Fruit fly (Drosophila melanogaster) whole organism, embryonic: ENCODE measurements around the gene CG6180.

Source experiments
- Blimp-1 ChIP-seq: fragments of 200-800 bp; sonication (Bioruptor generic); optimal IDR thresholded peaks from 3 replicates; lab custom pipeline; 2018; ENCODE audit warnings: missing biosample characterization, missing genetic modification characterization, mild to moderate bottlenecking, moderate library complexity, missing genetic modification reagents
- CG10267 ChIP-seq: fragments of 200-800 bp; sonication (Bioruptor generic); optimal IDR thresholded peaks from 2 replicates; lab custom pipeline; 2018; ENCODE audit warnings: missing biosample characterization, mild to moderate bottlenecking, missing genetic modification characterization, moderate library complexity
- CG10654 ChIP-seq: fragments of 200-800 bp; sonication (Bioruptor generic); optimal IDR thresholded peaks from 2 replicates; lab custom pipeline; 2016; ENCODE audit warnings: missing biosample characterization, missing genetic modification characterization
- CG11504 ChIP-seq: fragments of 200-800 bp; sonication (Bioruptor generic); optimal IDR thresholded peaks from 3 replicates; lab custom pipeline; 2019; ENCODE audit warnings: missing biosample characterization, mild to moderate bottlenecking, missing genetic modification characterization, moderate library complexity
- CG12236 ChIP-seq: fragments of 200-800 bp; sonication (Bioruptor generic); optimal IDR thresholded peaks from 2 replicates; lab custom pipeline; 2016; ENCODE audit warnings: missing biosample characterization, missing genetic modification characterization
- CG12391 ChIP-seq: fragments of 200-800 bp; sonication (Bioruptor generic); optimal IDR thresholded peaks from 3 replicates; lab custom pipeline; 2018; ENCODE audit warnings: missing biosample characterization, mild to moderate bottlenecking, missing genetic modification characterization, moderate library complexity
- CG12659 ChIP-seq: fragments of 200-800 bp; sonication (Bioruptor generic); optimal IDR thresholded peaks from 3 replicates; lab custom pipeline; 2017; ENCODE audit warnings: mild to moderate bottlenecking, missing biosample characterization, missing genetic modification reagents, missing genetic modification characterization
- CG13296 ChIP-seq: fragments of 200-800 bp; sonication (Bioruptor generic); optimal IDR thresholded peaks from 3 replicates; lab custom pipeline; 2018; ENCODE audit warnings: missing biosample characterization, mild to moderate bottlenecking, missing genetic modification characterization
- CG15269 ChIP-seq: fragments of 200-800 bp; sonication (Bioruptor generic); optimal IDR thresholded peaks from 2 replicates; lab custom pipeline; 2018; ENCODE audit warnings: missing biosample characterization, mild to moderate bottlenecking, missing genetic modification characterization, moderate library complexity
- CG17328 ChIP-seq: fragments of 200-800 bp; sonication (Bioruptor generic); IDR thresholded peaks from 2 replicates; pipeline ENCODE4 v1.3.6; 2022; ENCODE audit warnings: missing biosample characterization, missing genetic modification characterization
- CG17359 ChIP-seq: fragments of 200-800 bp; sonication (Bioruptor generic); optimal IDR thresholded peaks from 3 replicates; lab custom pipeline; 2018; ENCODE audit warnings: missing biosample characterization, mild to moderate bottlenecking, missing genetic modification characterization, moderate library complexity
- CG17361 ChIP-seq: fragments of 200-800 bp; sonication (Bioruptor generic); IDR thresholded peaks from 3 replicates; pipeline ENCODE4 v1.3.6; 2022; ENCODE audit warnings: missing biosample characterization, missing genetic modification characterization
- CG18262 ChIP-seq: fragments of 200-800 bp; optimal IDR thresholded peaks from 3 replicates; lab custom pipeline; 2019; ENCODE audit warnings: missing biosample characterization, mild to moderate bottlenecking, missing genetic modification characterization, moderate library complexity
- CG2678 ChIP-seq: fragments of 200-800 bp; sonication (Bioruptor generic); optimal IDR thresholded peaks from 3 replicates; lab custom pipeline; 2019; ENCODE audit warnings: missing biosample characterization, mild to moderate bottlenecking, missing genetic modification characterization, moderate library complexity
- CG2712 ChIP-seq: fragments of 200-800 bp; optimal IDR thresholded peaks from 3 replicates; lab custom pipeline; 2019; ENCODE audit warnings: missing biosample characterization, mild to moderate bottlenecking, missing genetic modification characterization, moderate library complexity
- CG31224 ChIP-seq: fragments of 200-800 bp; sonication (Bioruptor generic); IDR thresholded peaks from 2 replicates; pipeline ENCODE4 v1.3.6; 2022; ENCODE audit warnings: missing biosample characterization, missing genetic modification characterization
- CG31441 ChIP-seq: fragments of 200-800 bp; sonication (Bioruptor generic); IDR thresholded peaks from 2 replicates; pipeline ENCODE4 v1.3.6; 2022; ENCODE audit warnings: missing biosample characterization, missing genetic modification characterization
- CG3847 ChIP-seq: fragments of 200-800 bp; sonication (Bioruptor generic); IDR thresholded peaks from 2 replicates; pipeline ENCODE4 v1.3.6; 2022; ENCODE audit warnings: missing biosample characterization, missing genetic modification characterization
- CG4360 ChIP-seq: fragments of 200-800 bp; sonication (Bioruptor generic); IDR thresholded peaks from 2 replicates; pipeline ENCODE4 v1.3.6; 2022; ENCODE audit warnings: missing biosample characterization, missing genetic modification characterization
- CG6689 ChIP-seq: fragments of 200-800 bp; sonication (Bioruptor generic); IDR thresholded peaks from 2 replicates; pipeline ENCODE4 v1.3.6; 2022; ENCODE audit warnings: missing biosample characterization, missing genetic modification characterization
- CG7745 ChIP-seq: fragments of 200-800 bp; sonication (Bioruptor generic); optimal IDR thresholded peaks from 2 replicates; lab custom pipeline; 2018; ENCODE audit warnings: missing biosample characterization, mild to moderate bottlenecking, missing genetic modification characterization, moderate library complexity
- CG8281 ChIP-seq: fragments of 200-800 bp; sonication (Bioruptor generic); optimal IDR thresholded peaks from 2 replicates; lab custom pipeline; 2018; ENCODE audit warnings: missing biosample characterization, mild to moderate bottlenecking, missing genetic modification characterization, moderate library complexity
- CG9727 ChIP-seq: fragments of 200-800 bp; sonication (Bioruptor generic); optimal IDR thresholded peaks from 3 replicates; lab custom pipeline; 2017; ENCODE audit warnings: missing biosample characterization, mild to moderate bottlenecking, missing genetic modification characterization
- CoRest ChIP-seq: fragments of 200-800 bp; sonication (Bioruptor generic); optimal IDR thresholded peaks from 3 replicates; lab custom pipeline; 2018; ENCODE audit warnings: missing biosample characterization, mild to moderate bottlenecking, missing genetic modification characterization, moderate library complexity
- HHEX ChIP-seq: fragments of 200-800 bp; sonication (Bioruptor generic); optimal IDR thresholded peaks from 3 replicates; lab custom pipeline; 2017; ENCODE audit warnings: missing biosample characterization, mild to moderate bottlenecking, missing genetic modification characterization, missing genetic modification reagents
- Hand ChIP-seq: fragments of 200-800 bp; sonication (Bioruptor generic); optimal IDR thresholded peaks from 2 replicates; lab custom pipeline; 2017; ENCODE audit warnings: mild to moderate bottlenecking, missing biosample characterization, missing genetic modification reagents, missing genetic modification characterization
- Hr3 ChIP-seq: fragments of 200-800 bp; sonication (Bioruptor generic); optimal IDR thresholded peaks from 3 replicates; lab custom pipeline; 2016; ENCODE audit warnings: missing biosample characterization, missing genetic modification characterization
- Mes4 ChIP-seq: fragments of 200-800 bp; sonication (Bioruptor generic); optimal IDR thresholded peaks from 2 replicates; lab custom pipeline; 2016; ENCODE audit warnings: missing biosample characterization, missing genetic modification characterization
- Oli ChIP-seq: fragments of 200-800 bp; sonication (Bioruptor generic); optimal IDR thresholded peaks from 2 replicates; lab custom pipeline; 2018; ENCODE audit warnings: missing biosample characterization, mild to moderate bottlenecking, missing genetic modification characterization, moderate library complexity
- Opbp ChIP-seq: fragments of 200-800 bp; sonication (Bioruptor generic); IDR thresholded peaks from 3 replicates; pipeline ENCODE4 v1.3.6; 2022; ENCODE audit warnings: missing biosample characterization, missing genetic modification characterization; ENCODE audit not compliant: partially characterized antibody
- Sry-δ ChIP-seq: fragments of 200-800 bp; sonication (Bioruptor generic); optimal IDR thresholded peaks from 2 replicates; lab custom pipeline; 2016; ENCODE audit warnings: missing biosample characterization, missing genetic modification characterization
- ara ChIP-seq: fragments of 200-800 bp; sonication (Bioruptor generic); IDR thresholded peaks from 2 replicates; pipeline ENCODE4 v1.3.6; 2022; ENCODE audit warnings: missing biosample characterization, missing genetic modification characterization
- bsh ChIP-seq, 2 experiments: fragments of 200-800 bp; sonication (Bioruptor generic); optimal IDR thresholded peaks; 2 replicates each; lab custom pipeline; 2017 to 2018; ENCODE audit warnings: mild to moderate bottlenecking in 2 of 2, missing biosample characterization in 2 of 2, missing genetic modification characterization in 2 of 2, moderate library complexity in 1 of 2
- dmrt11E ChIP-seq: fragments of 200-800 bp; sonication (Bioruptor generic); optimal IDR thresholded peaks from 3 replicates; lab custom pipeline; 2018; ENCODE audit warnings: missing biosample characterization, mild to moderate bottlenecking, missing genetic modification characterization, moderate library complexity
- dmrt99B ChIP-seq: fragments of 200-800 bp; sonication (Bioruptor generic); optimal IDR thresholded peaks from 2 replicates; lab custom pipeline; 2018; ENCODE audit warnings: missing biosample characterization, mild to moderate bottlenecking, missing genetic modification characterization, moderate library complexity
- ewg ChIP-seq: fragments of 200-800 bp; sonication (Bioruptor generic); optimal IDR thresholded peaks from 3 replicates; lab custom pipeline; 2017; ENCODE audit warnings: mild to moderate bottlenecking, missing biosample characterization, missing genetic modification reagents, missing genetic modification characterization
- fd96Cb ChIP-seq: fragments of 200-800 bp; sonication (Bioruptor generic); optimal IDR thresholded peaks from 2 replicates; lab custom pipeline; 2018; ENCODE audit warnings: missing biosample characterization, mild to moderate bottlenecking, missing genetic modification characterization, moderate library complexity
- gcm ChIP-seq: fragments of 200-800 bp; sonication (Bioruptor generic); optimal IDR thresholded peaks from 2 replicates; lab custom pipeline; 2019; ENCODE audit warnings: missing biosample characterization, mild to moderate bottlenecking, missing genetic modification characterization, moderate library complexity
- gem ChIP-seq: fragments of 200-800 bp; sonication (Bioruptor generic); optimal IDR thresholded peaks from 2 replicates; lab custom pipeline; 2019; ENCODE audit warnings: missing biosample characterization, mild to moderate bottlenecking, missing genetic modification characterization, moderate library complexity
- gsb-n ChIP-seq: fragments of 200-800 bp; sonication (Bioruptor generic); optimal IDR thresholded peaks from 3 replicates; lab custom pipeline; 2018; ENCODE audit warnings: missing biosample characterization, mild to moderate bottlenecking, missing genetic modification characterization
- lmd ChIP-seq: fragments of 200-800 bp; sonication (Bioruptor generic); IDR thresholded peaks from 2 replicates; pipeline ENCODE4 v1.3.6; 2022; ENCODE audit warnings: missing biosample characterization, missing genetic modification characterization
- nmo ChIP-seq: fragments of 200-800 bp; sonication (Bioruptor generic); optimal IDR thresholded peaks from 2 replicates; lab custom pipeline; 2018; ENCODE audit warnings: missing biosample characterization, mild to moderate bottlenecking, missing genetic modification characterization, moderate library complexity
- ranshi ChIP-seq: fragments of 200-800 bp; sonication (Bioruptor generic); IDR thresholded peaks from 2 replicates; pipeline ENCODE4 v1.3.6; 2022; ENCODE audit warnings: missing biosample characterization, missing genetic modification characterization
- sens ChIP-seq: fragments of 200-800 bp; sonication (Bioruptor generic); peaks from one replicate; lab custom pipeline; 2016; ENCODE audit warnings: missing biosample characterization, missing genetic modification characterization
- slbo ChIP-seq: fragments of 200-800 bp; sonication (Bioruptor generic); IDR thresholded peaks from 2 replicates; pipeline ENCODE4 v1.3.6; 2022; ENCODE audit warnings: missing biosample characterization, missing genetic modification characterization
- stc ChIP-seq: fragments of 200-800 bp; sonication (Bioruptor generic); IDR thresholded peaks from 2 replicates; pipeline ENCODE4 v1.3.6; 2022; ENCODE audit warnings: missing biosample characterization, missing genetic modification characterization
- tna ChIP-seq: fragments of 200-800 bp; sonication (Bioruptor generic); IDR thresholded peaks from 2 replicates; pipeline ENCODE4 v1.3.6; 2022; ENCODE audit warnings: missing biosample characterization, missing genetic modification characterization; ENCODE audit not compliant: partially characterized antibody
- unpg ChIP-seq: fragments of 200-800 bp; sonication (Bioruptor generic); optimal IDR thresholded peaks from 3 replicates; lab custom pipeline; 2018; ENCODE audit warnings: missing biosample characterization, mild to moderate bottlenecking, missing genetic modification characterization, moderate library complexity

CG6180 gene

dm6 chr2L:12721794-12722315 lies 14.4 kb downstream of the CG6180 start, which contains the start of gene Pih1D1 (continued):
- TF ChIP-seq Opbp (GFP tag; lab: Robert Waterston, UW) (no peak), CG3847 (GFP tag; lab: Robert Waterston, UW) (peak; percentile 96), CG10654 (peak; percentile 92), slbo (GFP tag; lab: Robert Waterston, UW) (peak; percentile 97), lmd (GFP tag; lab: Robert Waterston, UW) (peak; percentile 97), CG17328 (GFP tag; lab: Robert Waterston, UW) (peak; percentile 91), CoRest (tag; lab: Kevin White, UChicago) (peak; percentile 98), CG4360 (peak; percentile 66), CG13296 (GFP tag; lab: Kevin White, UChicago) (no peak), HHEX (GFP tag; lab: Kevin White, UChicago) (peak; percentile 94), CG31224 (GFP tag; lab: Robert Waterston, UW) (peak; percentile 93), gem (tag; lab: Kevin White, UChicago) (peak; percentile 98), CG7745 (tag; lab: Kevin White, UChicago) (no peak), Mes4 (peak; percentile 85)

- TF ChIP-seq nmo (GFP tag; lab: Kevin White, UChicago) (peak; percentile 32), CG12391 (tag; lab: Kevin White, UChicago) (peak; percentile 16), tna (GFP tag; lab: Robert Waterston, UW) (no peak), sens (GFP tag; lab: Kevin White, UChicago) (peak; percentile 78), gcm (GFP tag; lab: Kevin White, UChicago) (peak; percentile 48), CG11504 (tag; lab: Kevin White, UChicago) (peak; percentile 38), fd96Cb (peak; percentile 5), Hr3 (GFP tag; lab: Kevin White, UChicago) (peak; percentile 15), CG12659 (GFP tag; lab: Kevin White, UChicago) (peak; percentile 3), stc (GFP tag; lab: Robert Waterston, UW) (no peak), CG8281 (no peak), CG6689 (GFP tag; lab: Robert Waterston, UW) (0 out of 2 replicates have a peak, but pooled peaks have one; percentile 8), dmrt11E (peak; percentile 20), bsh (GFP tag; optimal IDR thresholded peaks at IDR 0.05; lab: Kevin White, UChicago) (peak in 1 of 2 experiments; percentile 29), CG2712 (tag; lab: Kevin White, UChicago) (peak; percentile 42), CG9727 (GFP tag; lab: Kevin White, UChicago) (peak; percentile 7), gsb-n (peak; percentile 12), Blimp-1 (peak; percentile 38), unpg (GFP tag; lab: Kevin White, UChicago) (peak; percentile 10), ewg (GFP tag; lab: Kevin White, UChicago) (no peak), CG12236 (GFP tag; lab: Kevin White, UChicago) (no peak), CG31441 (GFP tag; lab: Robert Waterston, UW) (peak; percentile 36), CG15269 (peak; percentile 21), CG2678 (tag; lab: Kevin White, UChicago) (peak; percentile 39), CG18262 (peak; percentile 30), Oli (tag; lab: Kevin White, UChicago) (peak; percentile 24), ara (GFP tag; lab: Robert Waterston, UW) (0 out of 2 replicates have a peak, but pooled peaks have one; percentile 14), ranshi (GFP tag; lab: Robert Waterston, UW) (0 out of 2 replicates have a peak, but pooled peaks have one; percentile 16), CG17359 (peak; percentile 2), Sry-δ (GFP tag; lab: Kevin White, UChicago) (no peak), gem (tag; lab: Kevin White, UChicago) (peak; percentile 56), Hand (GFP tag; lab: Kevin White, UChicago) (no peak), CG17361 (GFP tag; lab: Robert Waterston, UW) (0 out of 3 replicates have a peak, but pooled peaks have one; percentile 19), dmrt99B (tag; lab: Kevin White, UChicago) (peak; percentile 44), CG10267 (tag; lab: Kevin White, UChicago) (peak; percentile 2)
Measured at dm6 chr2L:12750060-12750459, 42.6 kb downstream of the CG6180 start.
